Fruit fly (Drosophila melanogaster): ENCODE data around the gene Got2.

- no peak for TF ChIP-seq CG8478 (optimal IDR thresholded peaks at IDR 0.05)
- no peak for TF ChIP-seq usp (GFP tag; optimal IDR thresholded peaks at IDR 0.05)
- TF ChIP-seq EcR (GFP tag; optimal IDR thresholded peaks at IDR 0.05): no peak
- no peak for TF ChIP-seq psq (optimal IDR thresholded peaks at IDR 0.05)
- no peak for TF ChIP-seq Dll (optimal IDR thresholded peaks at IDR 0.05)
- TF ChIP-seq pan (optimal IDR thresholded peaks at IDR 0.05): no peak
Measured at dm6 chr2L:2031522-2031921, 44.0 kb upstream of the Got2 start.
